Worm (Caenorhabditis elegans) whole organism, early embryonic: ENCODE data around the gene T24A6.20.

Experiments used
- B0310.2 ChIP-seq: sonication (generic microtip); optimal IDR thresholded peaks from 2 replicates; lab custom pipeline; 2016; ENCODE audit warnings: mild to moderate bottlenecking, missing genetic modification characterization, missing compliant biosample characterization
- F13C5.2 ChIP-seq: sonication (generic microtip); optimal IDR thresholded peaks from 2 replicates; lab custom pipeline; 2017; ENCODE audit warnings: mild to moderate bottlenecking, missing genetic modification characterization, inconsistent platforms, missing compliant biosample characterization
- aly-1 ChIP-seq: sonication (generic microtip); optimal IDR thresholded peaks from 2 replicates; lab custom pipeline; 2016; ENCODE audit warnings: missing genetic modification characterization, missing compliant biosample characterization
- ama-1 ChIP-seq: fragments of 150-350 bp; optimal IDR thresholded peaks from 2 replicates; lab custom pipeline; 2014
- ceh-13 ChIP-seq: fragments of 200-800 bp; sonication (Bioruptor generic); optimal IDR thresholded peaks from 2 replicates; lab custom pipeline; 2018; ENCODE audit warnings: mild to moderate bottlenecking, missing genetic modification characterization, missing compliant biosample characterization
- ceh-36 ChIP-seq: sonication (generic microtip); optimal IDR thresholded peaks from 2 replicates; lab custom pipeline; 2016; ENCODE audit warnings: missing genetic modification characterization, inconsistent platforms, missing compliant biosample characterization
- ets-7 ChIP-seq: sonication (generic microtip); optimal IDR thresholded peaks from 2 replicates; lab custom pipeline; 2016; ENCODE audit warnings: missing genotype, missing genetic modification characterization, missing compliant biosample characterization
- flt-1 ChIP-seq: fragments of 200-800 bp; sonication (Bioruptor generic); IDR thresholded peaks from 2 replicates; pipeline ENCODE4 v1.3.6; 2022; ENCODE audit warnings: missing genetic modification characterization, missing compliant biosample characterization
- hmbx-1 ChIP-seq: sonication (generic microtip); optimal IDR thresholded peaks from 2 replicates; lab custom pipeline; 2016; ENCODE audit warnings: mild to moderate bottlenecking, missing genetic modification characterization, missing compliant biosample characterization
- hmg-4 ChIP-seq: fragments of 200-800 bp; sonication (Bioruptor generic); optimal IDR thresholded peaks from 2 replicates; lab custom pipeline; 2018; ENCODE audit warnings: mild to moderate bottlenecking, missing genetic modification characterization, missing compliant biosample characterization
- tra-4 ChIP-seq: sonication (generic microtip); optimal IDR thresholded peaks from 2 replicates; lab custom pipeline; 2017; ENCODE audit warnings: missing genetic modification characterization, missing compliant biosample characterization

ce11 chrV:3557422-3557821 is 4.5 kb downstream of the T24A6.20 start, which contains the start of gene grl-31:
- TF ChIP-seq ama-1 (lab: Kevin White, UChicago): no peak
- no peak for TF ChIP-seq B0310.2 (tag; lab: Kevin White, UChicago)
- TF ChIP-seq ceh-36 (tag; lab: Kevin White, UChicago): no peak
- TF ChIP-seq ceh-13: no peak
- no peak for TF ChIP-seq ets-7 (tag; lab: Kevin White, UChicago)
- no peak for TF ChIP-seq flt-1 (GFP tag; lab: Robert Waterston, UW)
- no peak for TF ChIP-seq aly-1 (tag; lab: Kevin White, UChicago)
- TF ChIP-seq tra-4: no peak
- no peak for TF ChIP-seq hmbx-1 (tag; lab: Kevin White, UChicago)
- TF ChIP-seq hmg-4 (GFP tag; lab: Kevin White, UChicago): no peak
- no peak for TF ChIP-seq F13C5.2
